Worm (Caenorhabditis elegans): ENCODE data around the gene F25B5.3.

DNA sequence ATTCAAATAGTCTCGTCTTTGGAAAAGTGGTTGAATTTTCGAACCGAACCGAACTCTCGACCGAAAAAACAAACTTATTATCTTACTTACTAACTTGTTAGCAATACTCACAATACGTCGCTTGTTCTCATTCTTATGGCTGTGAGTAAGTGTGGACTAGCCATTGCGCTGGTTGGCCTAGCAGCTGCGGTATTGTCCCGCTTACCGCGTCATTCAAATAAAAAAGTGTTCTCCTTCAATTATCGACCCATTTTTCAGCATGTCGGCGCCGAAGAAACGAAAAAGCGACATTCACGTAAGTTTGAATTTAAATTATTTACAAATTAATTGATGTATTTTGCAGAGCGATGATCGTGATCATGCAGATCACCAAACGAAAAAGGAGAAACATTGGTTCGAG, 10.4 kb downstream of the F25B5.3 start:
- TF ChIP-seq fkh-10 (GFP tag; optimal IDR thresholded peaks at IDR 0.05), result no peak
- no peak for TF ChIP-seq ttx-3 (tag; optimal IDR thresholded peaks at IDR 0.05)
- TF ChIP-seq tbx-2 (tag; optimal IDR thresholded peaks at IDR 0.05), result no peak
- TF ChIP-seq pqm-1 (tag; optimal IDR thresholded peaks at IDR 0.05), result no peak
- TF ChIP-seq ceh-34 (tag; optimal IDR thresholded peaks at IDR 0.05), result no peak
- no peak for TF ChIP-seq ceh-30 (tag; optimal IDR thresholded peaks at IDR 0.05)
- no peak for TF ChIP-seq nfya-1 (tag; optimal IDR thresholded peaks at IDR 0.05)
- TF ChIP-seq hlh-6 (tag; optimal IDR thresholded peaks at IDR 0.05), result no peak
- no peak for TF ChIP-seq fax-1 (tag; optimal IDR thresholded peaks at IDR 0.05)
- no peak for TF ChIP-seq ama-1 (optimal IDR thresholded peaks at IDR 0.05)
- TF ChIP-seq dmd-4 (tag; optimal IDR thresholded peaks at IDR 0.05; ENCODE audit: borderline replicate concordance), result no peak
- TF ChIP-seq pag-3 (tag; optimal IDR thresholded peaks at IDR 0.05; ENCODE audit: borderline replicate concordance), result no peak
